Worm (Caenorhabditis elegans) whole organism, late embryonic: Measurements from ENCODE around the gene npr-24.

Experiments used
- C08G9.2 ChIP-seq: sonication (generic microtip); optimal IDR thresholded peaks from 2 replicates; lab custom pipeline; 2016; ENCODE audit warnings: mild to moderate bottlenecking, missing genetic modification characterization, moderate library complexity, missing compliant biosample characterization
- C38D4.7 ChIP-seq: fragments of 200-800 bp; sonication (Bioruptor generic); optimal IDR thresholded peaks from 2 replicates; lab custom pipeline; 2018; ENCODE audit warnings: mild to moderate bottlenecking, missing genetic modification characterization, moderate library complexity, missing compliant biosample characterization
- K09A11.1 ChIP-seq: sonication (generic microtip); optimal IDR thresholded peaks from 2 replicates; lab custom pipeline; 2017; ENCODE audit warnings: antibody characterized with exemption, mild to moderate bottlenecking, missing genetic modification characterization, missing compliant biosample characterization; ENCODE audit not compliant: insufficient read depth
- T23F11.4 ChIP-seq: fragments of 200-800 bp; sonication (Bioruptor generic); optimal IDR thresholded peaks from 2 replicates; lab custom pipeline; 2018; ENCODE audit warnings: mild to moderate bottlenecking, missing genetic modification characterization, missing compliant biosample characterization
- ceh-31 ChIP-seq: sonication (generic microtip); optimal IDR thresholded peaks from 2 replicates; lab custom pipeline; 2016; ENCODE audit warnings: missing genetic modification characterization, missing compliant biosample characterization
- ceh-34 ChIP-seq: sonication (generic microtip); optimal IDR thresholded peaks from 2 replicates; lab custom pipeline; 2016; ENCODE audit warnings: mild to moderate bottlenecking, missing genetic modification characterization, missing compliant biosample characterization
- ceh-6 ChIP-seq: fragments of 200-800 bp; sonication (Bioruptor generic); optimal IDR thresholded peaks from 2 replicates; lab custom pipeline; 2018; ENCODE audit warnings: mild to moderate bottlenecking, missing genetic modification characterization, missing compliant biosample characterization
- ceh-9 ChIP-seq: sonication (generic microtip); optimal IDR thresholded peaks from 2 replicates; lab custom pipeline; 2016; ENCODE audit warnings: mild to moderate bottlenecking, missing genetic modification characterization, inconsistent platforms, missing compliant biosample characterization
- elt-2 ChIP-seq: sonication (generic microtip); optimal IDR thresholded peaks from 2 replicates; lab custom pipeline; 2016; ENCODE audit warnings: missing genetic modification reagents, missing genetic modification characterization, missing compliant biosample characterization
- fkh-10 ChIP-seq: fragments of 150-350 bp; optimal IDR thresholded peaks from 2 replicates; lab custom pipeline; 2014; ENCODE audit warnings: missing biosample characterization, missing genetic modification reagents, missing genetic modification characterization
- fkh-6 ChIP-seq: sonication (generic microtip); optimal IDR thresholded peaks from 2 replicates; lab custom pipeline; 2016; ENCODE audit warnings: missing genetic modification characterization, missing compliant biosample characterization
- hlh-13 ChIP-seq: fragments of 200-800 bp; sonication (Bioruptor generic); optimal IDR thresholded peaks from 2 replicates; lab custom pipeline; 2018; ENCODE audit warnings: mild to moderate bottlenecking, missing genetic modification characterization, missing compliant biosample characterization
- lin-11 ChIP-seq: fragments of 200-800 bp; sonication (Bioruptor generic); optimal IDR thresholded peaks from 2 replicates; lab custom pipeline; 2018; ENCODE audit warnings: mild to moderate bottlenecking, missing genetic modification characterization, missing compliant biosample characterization
- nfya-1 ChIP-seq: sonication (generic microtip); optimal IDR thresholded peaks from 2 replicates; lab custom pipeline; 2017; ENCODE audit warnings: missing genetic modification characterization, mild to moderate bottlenecking, missing compliant biosample characterization, antibody characterized with exemption, moderate library complexity
- nhr-232 ChIP-seq: sonication (generic microtip); optimal IDR thresholded peaks from 2 replicates; lab custom pipeline; 2016; ENCODE audit warnings: missing genetic modification characterization, missing compliant biosample characterization
- npax-4 ChIP-seq: sonication (generic microtip); optimal IDR thresholded peaks from 2 replicates; lab custom pipeline; 2016; ENCODE audit warnings: missing genetic modification characterization, missing compliant biosample characterization
- pha-2 ChIP-seq: sonication (generic microtip); optimal IDR thresholded peaks from 2 replicates; lab custom pipeline; 2017; ENCODE audit warnings: mild to moderate bottlenecking, missing genetic modification characterization, missing compliant biosample characterization
- pha-4 ChIP-seq: fragments of 150-350 bp; optimal IDR thresholded peaks from 2 replicates; lab custom pipeline; 2018; ENCODE audit warnings: missing biosample characterization, missing genetic modification reagents, missing genetic modification characterization
- pros-1 ChIP-seq: fragments of 150-350 bp; optimal IDR thresholded peaks from 2 replicates; lab custom pipeline; 2014; ENCODE audit warnings: missing biosample characterization, missing genetic modification reagents, missing genetic modification characterization
- sox-2 ChIP-seq: fragments of 200-800 bp; sonication (Bioruptor generic); IDR thresholded peaks from 2 replicates; pipeline ENCODE4 v1.3.6; 2022; ENCODE audit warnings: missing genetic modification reagents, missing genetic modification characterization, missing compliant biosample characterization
- ttx-3 ChIP-seq: sonication (generic microtip); optimal IDR thresholded peaks from 2 replicates; lab custom pipeline; 2016; ENCODE audit warnings: missing genetic modification reagents, missing genetic modification characterization, missing compliant biosample characterization
- unc-42 ChIP-seq: sonication (generic microtip); optimal IDR thresholded peaks from 2 replicates; lab custom pipeline; 2016; ENCODE audit warnings: missing genotype, missing genetic modification characterization, missing compliant biosample characterization
- zip-5 ChIP-seq: sonication (generic microtip); optimal IDR thresholded peaks from 2 replicates; lab custom pipeline; 2016; ENCODE audit warnings: missing genetic modification characterization, missing compliant biosample characterization
- ztf-16 ChIP-seq: sonication (generic microtip); optimal IDR thresholded peaks from 2 replicates; lab custom pipeline; 2017; ENCODE audit warnings: missing genetic modification characterization, missing compliant biosample characterization

Gene npr-24

ce11 chrX:17438386-17438785 lies 48.2 kb downstream of the npr-24 start, which contains the start of gene C36E6.8:
C36E6.8 (plus strand) TSS chrX:17438686.
- no peak for TF ChIP-seq zip-5 (tag; lab: Kevin White, UChicago)
- no peak for TF ChIP-seq fkh-6 (tag; lab: Kevin White, UChicago)
- no peak for TF ChIP-seq K09A11.1 (tag; lab: Kevin White, UChicago)
- TF ChIP-seq ceh-34: no peak
- TF ChIP-seq nhr-232 (tag; lab: Kevin White, UChicago): no peak
- no peak for TF ChIP-seq ztf-16 (tag; lab: Kevin White, UChicago)
- TF ChIP-seq fkh-10 (GFP tag; lab: Kevin White, UChicago): no peak
- no peak for TF ChIP-seq C38D4.7 (GFP tag; lab: Kevin White, UChicago)
- no peak for TF ChIP-seq pha-4
- no peak for TF ChIP-seq sox-2 (GFP tag; lab: Robert Waterston, UW)
- no peak for TF ChIP-seq elt-2 (tag; lab: Kevin White, UChicago)
- no peak for TF ChIP-seq ceh-31 (tag; lab: Kevin White, UChicago)
- TF ChIP-seq pros-1 (tag; lab: Kevin White, UChicago): no peak
- TF ChIP-seq ttx-3 (tag; lab: Kevin White, UChicago): no peak
- TF ChIP-seq, all 69 proteins: peak for 0

- no peak for TF ChIP-seq pha-2 (tag; lab: Kevin White, UChicago)
- no peak for TF ChIP-seq T23F11.4 (GFP tag; lab: Kevin White, UChicago)
- no peak for TF ChIP-seq hlh-13 (GFP tag; lab: Kevin White, UChicago)
- peak; percentile 20 for TF ChIP-seq unc-42
- TF ChIP-seq lin-11 (tag; lab: Kevin White, UChicago): no peak
- peak; percentile 10 for TF ChIP-seq ceh-31 (tag; lab: Kevin White, UChicago)
- TF ChIP-seq npax-4: no peak
- TF ChIP-seq nfya-1 (tag; lab: Kevin White, UChicago): peak; percentile 49
- TF ChIP-seq C08G9.2 (tag; lab: Kevin White, UChicago): no peak
- no peak for TF ChIP-seq ceh-6
- TF ChIP-seq ceh-9 (tag; lab: Kevin White, UChicago): no peak
Observed at ce11 chrX:17434234-17434633, 52.4 kb downstream of the npr-24 start, which contains the start of gene fubl-3. fubl-3 (plus strand) TSS chrX:17434445.
